Comparison of ENCODE assay signal across 6 fruit fly cellular contexts in the genomic region with DNA sequence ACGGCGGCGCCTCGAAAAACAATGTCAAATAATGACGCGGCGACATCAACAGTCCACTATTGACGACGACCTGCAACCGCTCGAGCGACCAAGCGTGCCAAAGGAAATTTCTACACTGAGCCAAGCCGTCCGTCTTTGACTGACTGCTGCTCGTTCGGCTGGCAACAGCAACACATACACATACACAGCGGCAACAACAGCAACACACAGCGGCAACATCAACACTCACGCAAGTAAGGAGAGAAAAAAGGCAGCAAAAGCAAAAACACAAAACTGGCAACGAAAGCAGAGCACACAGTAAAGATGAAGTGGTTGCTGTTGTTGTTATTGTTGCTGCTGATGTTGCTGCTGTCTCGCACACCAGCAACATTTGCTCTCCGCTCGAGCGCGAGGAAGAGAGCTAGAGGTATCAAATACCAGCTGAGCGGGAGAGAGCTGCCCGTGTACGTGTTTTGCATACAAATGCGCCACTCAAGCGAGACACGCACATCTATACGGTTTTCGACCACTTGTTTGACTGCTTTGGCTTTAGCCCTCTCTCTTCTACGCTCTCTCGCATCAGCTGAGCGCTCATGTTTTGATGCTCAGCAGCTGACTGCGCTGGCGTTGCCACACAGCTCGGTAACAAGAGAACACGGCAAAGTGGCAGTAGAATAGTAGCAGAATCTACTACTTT.
TF ChIP-seq lines count a peak whose summit lies in the region.

No protein-coding gene starts in this region.

- peak; percentile 14 for TF ChIP-seq CTCF in whole organism, embryonic (GFP tag; optimal IDR thresholded peaks at IDR 0.05; lab: Kevin White, UChicago)

TF ChIP-seq in whole organism, 6 proteins besides CTCF, POLR2A, EP300 and RAD21:
- no peak for TF ChIP-seq psq (optimal IDR thresholded peaks at IDR 0.05; lab: Kevin White, UChicago)
- TF ChIP-seq Dll (optimal IDR thresholded peaks at IDR 0.05; lab: Kevin White, UChicago) = peak; percentile 98
- peak; percentile 56 for TF ChIP-seq CG8478 (optimal IDR thresholded peaks at IDR 0.05; lab: Kevin White, UChicago)
- TF ChIP-seq EcR (GFP tag; optimal IDR thresholded peaks at IDR 0.05; lab: Kevin White, UChicago) = no peak
TF ChIP-seq in whole organism: peak in this region for 2.

TF ChIP-seq in whole organism, adult, 20 proteins besides CTCF, POLR2A, EP300 and RAD21 (continues in another document):
- TF ChIP-seq bab1 (GFP tag; optimal IDR thresholded peaks at IDR 0.05; lab: Kevin White, UChicago) (peak; percentile 57), CG5204 (GFP tag; optimal IDR thresholded peaks at IDR 0.05; lab: Kevin White, UChicago) (no peak), CG33017 (tag; optimal IDR thresholded peaks at IDR 0.05; lab: Kevin White, UChicago) (peak; percentile 22), CG7045 (GFP tag; optimal IDR thresholded peaks at IDR 0.05; lab: Kevin White, UChicago) (no peak), ovo (GFP tag; optimal IDR thresholded peaks at IDR 0.05; lab: Kevin White, UChicago) (no peak), Clk (GFP tag; optimal IDR thresholded peaks at IDR 0.05; lab: Kevin White, UChicago) (no peak), CG12768 (GFP tag; optimal IDR thresholded peaks at IDR 0.05; lab: Kevin White, UChicago) (peak; percentile 87), CG7101 (tag; optimal IDR thresholded peaks at IDR 0.05; lab: Kevin White, UChicago) (peak; percentile 38), toe (GFP tag; optimal IDR thresholded peaks at IDR 0.05; lab: Kevin White, UChicago) (no peak), CG1620 (GFP tag; optimal IDR thresholded peaks at IDR 0.05; lab: Kevin White, UChicago) (no peak), CG14711 (tag; optimal IDR thresholded peaks at IDR 0.05; lab: Kevin White, UChicago) (no peak), kay (GFP tag; lab: Kevin White, UChicago; ENCODE audit: borderline replicate concordance) (no peak), Crg-1 (GFP tag; optimal IDR thresholded peaks at IDR 0.05; lab: Kevin White, UChicago) (peak; percentile 25), Hr96 (GFP tag; optimal IDR thresholded peaks at IDR 0.05; lab: Kevin White, UChicago) (no peak), Mnt (GFP tag; optimal IDR thresholded peaks at IDR 0.05; lab: Kevin White, UChicago) (peak; percentile 72), tj (GFP tag; optimal IDR thresholded peaks at IDR 0.05; lab: Kevin White, UChicago) (peak; percentile 85)

TF ChIP-seq in whole organism, embryonic, 481 proteins besides CTCF, POLR2A, EP300 and RAD21 (continues in another document):
- TF ChIP-seq CG9817 (tag; optimal IDR thresholded peaks at IDR 0.05; lab: Kevin White, UChicago) (no peak), Myb (GFP tag; optimal IDR thresholded peaks at IDR 0.05; lab: Kevin White, UChicago) (no peak), Vsx1 (GFP tag; optimal IDR thresholded peaks at IDR 0.05; lab: Kevin White, UChicago) (peak; percentile 34), CG12744 (GFP tag; optimal IDR thresholded peaks at IDR 0.05; lab: Kevin White, UChicago) (no peak), Elba2 (GFP tag; optimal IDR thresholded peaks at IDR 0.05; lab: Kevin White, UChicago) (no peak), CG8765 (GFP tag; IDR thresholded peaks at IDR 0.05; lab: Robert Waterston, UW) (peak; percentile 61; the same call in 1 of the 2 replicates), CG15696 (tag; optimal IDR thresholded peaks at IDR 0.05; lab: Kevin White, UChicago) (no peak), CG18011 (GFP tag; optimal IDR thresholded peaks at IDR 0.05; lab: Kevin White, UChicago) (no peak), Bteb2 (GFP tag; optimal IDR thresholded peaks at IDR 0.05; lab: Kevin White, UChicago) (no peak), sd (tag; optimal IDR thresholded peaks at IDR 0.05; lab: Kevin White, UChicago) (peak; percentile 57), fd64A (GFP tag; optimal IDR thresholded peaks at IDR 0.05; lab: Kevin White, UChicago) (peak; percentile 6), slou (GFP tag; optimal IDR thresholded peaks at IDR 0.05; lab: Kevin White, UChicago) (no peak), Dll (GFP tag; IDR thresholded peaks at IDR 0.05; lab: Robert Waterston, UW; ENCODE audit: partially characterized antibody) (peak; percentile 82), CG14441 (GFP tag; IDR thresholded peaks at IDR 0.05; lab: Robert Waterston, UW) (no peak), disco-r (GFP tag; optimal IDR thresholded peaks at IDR 0.05; lab: Kevin White, UChicago) (no peak), pho (GFP tag; optimal IDR thresholded peaks at IDR 0.05; lab: Kevin White, UChicago) (no peak)

TF ChIP-seq in whole organism, prepupa, 60 proteins besides CTCF, POLR2A, EP300 and RAD21 (continues in another document):
- peak; percentile 58 for TF ChIP-seq Eip75B (GFP tag; optimal IDR thresholded peaks at IDR 0.05; lab: Kevin White, UChicago)
- peak; percentile 75 for TF ChIP-seq CG9139 (GFP tag; optimal IDR thresholded peaks at IDR 0.05; lab: Kevin White, UChicago)
- TF ChIP-seq CG6792 (GFP tag; optimal IDR thresholded peaks at IDR 0.05; lab: Kevin White, UChicago) = peak; percentile 25
- TF ChIP-seq CG16779 (tag; optimal IDR thresholded peaks at IDR 0.05; lab: Kevin White, UChicago) = peak; percentile 85
- TF ChIP-seq CG6163 (GFP tag; IDR thresholded peaks at IDR 0.05; lab: Robert Waterston, UW) = peak; percentile 82
- TF ChIP-seq OdsH (GFP tag; optimal IDR thresholded peaks at IDR 0.05; lab: Kevin White, UChicago) = no peak
- TF ChIP-seq Sox14 (GFP tag; optimal IDR thresholded peaks at IDR 0.05; lab: Kevin White, UChicago) = peak; percentile 37
- no peak for TF ChIP-seq CG11902 (GFP tag; optimal IDR thresholded peaks at IDR 0.05; lab: Kevin White, UChicago)
- TF ChIP-seq Sox102F (GFP tag; optimal IDR thresholded peaks at IDR 0.05; lab: Kevin White, UChicago) = peak; percentile 68
- peak; percentile 43 for TF ChIP-seq CG10669 (GFP tag; optimal IDR thresholded peaks at IDR 0.05; lab: Kevin White, UChicago)
- TF ChIP-seq ss (GFP tag; optimal IDR thresholded peaks at IDR 0.05; lab: Kevin White, UChicago) = peak; percentile 87 to 96
- no peak for TF ChIP-seq salr (GFP tag; optimal IDR thresholded peaks at IDR 0.05; lab: Kevin White, UChicago)
- TF ChIP-seq CG10631 (GFP tag; optimal IDR thresholded peaks at IDR 0.05; lab: Kevin White, UChicago) = no peak
- TF ChIP-seq Smox (GFP tag; optimal IDR thresholded peaks at IDR 0.05; lab: Kevin White, UChicago) = no peak
- TF ChIP-seq CG31627 (GFP tag; optimal IDR thresholded peaks at IDR 0.05; lab: Kevin White, UChicago) = no peak
- peak; percentile 28 for TF ChIP-seq Met (GFP tag; optimal IDR thresholded peaks at IDR 0.05; lab: Kevin White, UChicago)
- peak; percentile 81 for TF ChIP-seq svp (GFP tag; lab: Kevin White, UChicago)

TF ChIP-seq in whole organism, pupa, 21 proteins besides CTCF, POLR2A, EP300 and RAD21 (continues in another document):
- TF ChIP-seq CG8159 (tag; optimal IDR thresholded peaks at IDR 0.05; lab: Kevin White, UChicago) (peak; percentile 32), CG12605 (GFP tag; IDR thresholded peaks at IDR 0.05; lab: Robert Waterston, UW) (peak; percentile 95), gl (tag; optimal IDR thresholded peaks at IDR 0.05; lab: Kevin White, UChicago) (peak; percentile 86), Ets98B (GFP tag; IDR thresholded peaks at IDR 0.05; lab: Robert Waterston, UW) (peak; percentile 83), D1 (tag; optimal IDR thresholded peaks at IDR 0.05; lab: Kevin White, UChicago) (no peak), CG9948 (tag; optimal IDR thresholded peaks at IDR 0.05; lab: Kevin White, UChicago) (peak; percentile 22), Pif1A (GFP tag; optimal IDR thresholded peaks at IDR 0.05; lab: Kevin White, UChicago) (peak; percentile 21), CG15710 (tag; optimal IDR thresholded peaks at IDR 0.05; lab: Kevin White, UChicago) (peak; percentile 61), Snoo (tag; optimal IDR thresholded peaks at IDR 0.05; lab: Kevin White, UChicago) (peak; percentile 42), rn (GFP tag; IDR thresholded peaks at IDR 0.05; lab: Robert Waterston, UW) (no peak), CG8301 (tag; optimal IDR thresholded peaks at IDR 0.05; lab: Kevin White, UChicago) (peak; percentile 44), Pif1B (GFP tag; optimal IDR thresholded peaks at IDR 0.05; lab: Kevin White, UChicago) (peak; percentile 57), CG10348 (GFP tag; IDR thresholded peaks at IDR 0.05; lab: Robert Waterston, UW) (no peak), EcR (GFP tag; optimal IDR thresholded peaks at IDR 0.05; lab: Kevin White, UChicago) (peak; percentile 81), CG14655 (GFP tag; optimal IDR thresholded peaks at IDR 0.05; lab: Kevin White, UChicago) (peak; percentile 65), CG4496 (GFP tag; IDR thresholded peaks at IDR 0.05; lab: Robert Waterston, UW) (peak; percentile 69; the same call in 2 of the 3 replicates), CG13204 (GFP tag; optimal IDR thresholded peaks at IDR 0.05; lab: Kevin White, UChicago) (peak; percentile 94), CG17806 (tag; optimal IDR thresholded peaks at IDR 0.05; lab: Kevin White, UChicago) (peak; percentile 45)

TF ChIP-seq in whole organism, wandering third instar larva, 38 proteins besides CTCF, POLR2A, EP300 and RAD21 (continues in another document):
- TF ChIP-seq Dfd (GFP tag; optimal IDR thresholded peaks at IDR 0.05; lab: Kevin White, UChicago) = no peak
- TF ChIP-seq rgr (GFP tag; optimal IDR thresholded peaks at IDR 0.05; lab: Kevin White, UChicago) = peak; percentile 25
- TF ChIP-seq h (GFP tag; optimal IDR thresholded peaks at IDR 0.05; lab: Kevin White, UChicago) = peak; percentile 66
- TF ChIP-seq Rel (GFP tag; optimal IDR thresholded peaks at IDR 0.05; lab: Kevin White, UChicago) = peak; percentile 34
- TF ChIP-seq Rel (tag; optimal IDR thresholded peaks at IDR 0.05; lab: Kevin White, UChicago) = peak; percentile 41
- TF ChIP-seq Sp1 (GFP tag; optimal IDR thresholded peaks at IDR 0.05; lab: Kevin White, UChicago) = peak; percentile 47
- TF ChIP-seq dl (GFP tag; optimal IDR thresholded peaks at IDR 0.05; lab: Kevin White, UChicago; ENCODE audit: insufficient read depth in 1 of 2, partially characterized antibody in 2 of 2) = peak; percentile 88 to 95
- TF ChIP-seq Mio (GFP tag; optimal IDR thresholded peaks at IDR 0.05; lab: Kevin White, UChicago) = no peak
- TF ChIP-seq fru (GFP tag; optimal IDR thresholded peaks at IDR 0.05; lab: Kevin White, UChicago) = peak; percentile 90
- TF ChIP-seq dsf (GFP tag; optimal IDR thresholded peaks at IDR 0.05; lab: Kevin White, UChicago; ENCODE audit: borderline replicate concordance) = no peak
- peak; percentile 1 for TF ChIP-seq br (GFP tag; optimal IDR thresholded peaks at IDR 0.05; lab: Kevin White, UChicago)
- peak; percentile 34 for TF ChIP-seq Abd-B (GFP tag; optimal IDR thresholded peaks at IDR 0.05; lab: Kevin White, UChicago)
- TF ChIP-seq psq (GFP tag; optimal IDR thresholded peaks at IDR 0.05; lab: Kevin White, UChicago) = peak; percentile 80
- no peak for TF ChIP-seq jim (GFP tag; optimal IDR thresholded peaks at IDR 0.05; lab: Kevin White, UChicago)
- TF ChIP-seq Hr83 (GFP tag; optimal IDR thresholded peaks at IDR 0.05; lab: Kevin White, UChicago; ENCODE audit: poor library complexity, severe bottlenecking) = no peak
- peak; percentile 35 for TF ChIP-seq OdsH (GFP tag; optimal IDR thresholded peaks at IDR 0.05; lab: Kevin White, UChicago)
- TF ChIP-seq Myc (optimal IDR thresholded peaks at IDR 0.05; lab: Kevin White, UChicago) = no peak
- TF ChIP-seq tai (GFP tag; optimal IDR thresholded peaks at IDR 0.05; lab: Kevin White, UChicago) = no peak
- peak; percentile 24 for TF ChIP-seq CG32264 (GFP tag; optimal IDR thresholded peaks at IDR 0.05; lab: Kevin White, UChicago)
